Fruit fly (Drosophila melanogaster) whole organism, embryonic: Measurements from ENCODE around the gene CG16978.

Experiments
- Ada2b ChIP-seq: fragments of 200-800 bp; sonication (Bioruptor generic); IDR thresholded peaks from 2 replicates; pipeline ENCODE4 v1.3.6; 2022; ENCODE audit warnings: missing biosample characterization, missing genetic modification characterization
- Awh ChIP-seq: fragments of 200-800 bp; sonication (Bioruptor generic); IDR thresholded peaks from 2 replicates; pipeline ENCODE4, ENCODE4 v1.3.6; 2022; ENCODE audit warnings: missing biosample characterization, missing genetic modification characterization
- CG10959 ChIP-seq: fragments of 200-800 bp; sonication (Bioruptor generic); IDR thresholded peaks from 2 replicates; pipeline ENCODE4 v1.3.6; 2022; ENCODE audit warnings: missing biosample characterization, missing genetic modification characterization
- CG10979 ChIP-seq: fragments of 200-800 bp; sonication (Bioruptor generic); optimal IDR thresholded peaks from 2 replicates; lab custom pipeline; 2018; ENCODE audit warnings: missing biosample characterization, mild to moderate bottlenecking, missing genetic modification characterization, moderate library complexity
- CG12942 ChIP-seq: fragments of 200-800 bp; sonication (Bioruptor generic); optimal IDR thresholded peaks from 3 replicates; lab custom pipeline; 2016; ENCODE audit warnings: missing biosample characterization, missing genetic modification characterization
- CG13424 ChIP-seq: fragments of 200-800 bp; sonication (Bioruptor generic); optimal IDR thresholded peaks from 2 replicates; lab custom pipeline; 2019; ENCODE audit warnings: missing biosample characterization, mild to moderate bottlenecking, missing genetic modification characterization, moderate library complexity
- CG14014 ChIP-seq: fragments of 200-800 bp; sonication (Bioruptor generic); IDR thresholded peaks from 2 replicates; pipeline ENCODE4 v1.3.6; 2022; ENCODE audit warnings: missing biosample characterization, missing genetic modification characterization
- CG17802 ChIP-seq: fragments of 200-800 bp; sonication (Bioruptor generic); optimal IDR thresholded peaks from 2 replicates; lab custom pipeline; 2018; ENCODE audit warnings: missing biosample characterization, mild to moderate bottlenecking, missing genetic modification characterization, moderate library complexity
- CG17912 ChIP-seq: fragments of 200-800 bp; sonication (Bioruptor generic); optimal IDR thresholded peaks from 2 replicates; lab custom pipeline; 2018; ENCODE audit warnings: missing biosample characterization, mild to moderate bottlenecking, missing genetic modification characterization
- CG18764 ChIP-seq: fragments of 200-800 bp; sonication (Bioruptor generic); optimal IDR thresholded peaks from 3 replicates; lab custom pipeline; 2016; ENCODE audit warnings: missing biosample characterization, missing genetic modification characterization
- CG2116 ChIP-seq: fragments of 200-800 bp; sonication (Bioruptor generic); optimal IDR thresholded peaks from 3 replicates; lab custom pipeline; 2018; ENCODE audit warnings: missing biosample characterization, mild to moderate bottlenecking, missing genetic modification characterization
- CG2199 ChIP-seq: fragments of 200-800 bp; sonication (Bioruptor generic); IDR thresholded peaks from 3 replicates; pipeline ENCODE4 v1.3.6; 2022; ENCODE audit warnings: missing biosample characterization, missing genetic modification characterization
- CG3281 ChIP-seq: fragments of 200-800 bp; sonication (Bioruptor generic); optimal IDR thresholded peaks from 3 replicates; lab custom pipeline; 2017; ENCODE audit warnings: missing biosample characterization, mild to moderate bottlenecking, missing genetic modification characterization
- CG4820 ChIP-seq: fragments of 200-800 bp; sonication (Bioruptor generic); optimal IDR thresholded peaks from 3 replicates; lab custom pipeline; 2016; ENCODE audit warnings: missing biosample characterization, missing genetic modification characterization
- CG5245 ChIP-seq: fragments of 200-800 bp; sonication (Bioruptor generic); optimal IDR thresholded peaks from 3 replicates; lab custom pipeline; 2016; ENCODE audit warnings: missing biosample characterization, missing genetic modification characterization
- CG5953 ChIP-seq: fragments of 200-800 bp; sonication (Bioruptor generic); IDR thresholded peaks from 2 replicates; pipeline ENCODE4 v1.3.6; 2022; ENCODE audit warnings: missing biosample characterization, missing genetic modification characterization
- CG6254 ChIP-seq: fragments of 200-800 bp; sonication (Bioruptor generic); optimal IDR thresholded peaks from 3 replicates; lab custom pipeline; 2017; ENCODE audit warnings: mild to moderate bottlenecking, missing biosample characterization, missing genetic modification reagents, missing genetic modification characterization
- CG7928 ChIP-seq: fragments of 200-800 bp; sonication (Bioruptor generic); optimal IDR thresholded peaks from 2 replicates; lab custom pipeline; 2017; ENCODE audit warnings: missing biosample characterization, mild to moderate bottlenecking, missing genetic modification characterization
- CG8290 ChIP-seq, 3 experiments: fragments of 200-800 bp; sonication (Bioruptor generic); optimal IDR thresholded peaks; 2 replicates each; lab custom pipeline; 2016 to 2019; ENCODE audit warnings: missing biosample characterization in 3 of 3, missing genetic modification characterization in 3 of 3, mild to moderate bottlenecking in 2 of 3, moderate library complexity in 1 of 3
- Dbx ChIP-seq: fragments of 200-800 bp; sonication (Bioruptor generic); IDR thresholded peaks from 3 replicates; pipeline ENCODE4 v1.3.6; 2022; ENCODE audit warnings: missing biosample characterization, missing genetic modification characterization
- Dip2 ChIP-seq: fragments of 200-800 bp; sonication (Bioruptor generic); IDR thresholded peaks from 2 replicates; pipeline ENCODE4 v1.3.6; 2022; ENCODE audit warnings: missing biosample characterization, missing genetic modification characterization
- HLH54F ChIP-seq: fragments of 200-800 bp; sonication (Bioruptor generic); optimal IDR thresholded peaks from 3 replicates; lab custom pipeline; 2016; ENCODE audit warnings: missing biosample characterization, missing genetic modification characterization
- Hmr ChIP-seq: fragments of 200-800 bp; sonication (Bioruptor generic); optimal IDR thresholded peaks from 3 replicates; lab custom pipeline; 2017; ENCODE audit warnings: mild to moderate bottlenecking, missing biosample characterization, missing genetic modification reagents, missing genetic modification characterization
- Hr51 ChIP-seq, 2 experiments: fragments of 200-800 bp; sonication (Bioruptor generic); optimal IDR thresholded peaks; 2 replicates in 1 of 2; 3 replicates in 1 of 2; lab custom pipeline; 2016 to 2018; ENCODE audit warnings: missing biosample characterization in 2 of 2, missing genetic modification characterization in 2 of 2, mild to moderate bottlenecking in 1 of 2, moderate library complexity in 1 of 2
- Kr ChIP-seq: fragments of 200-800 bp; sonication (Bioruptor generic); optimal IDR thresholded peaks from 2 replicates; lab custom pipeline; 2017; ENCODE audit warnings: missing biosample characterization, mild to moderate bottlenecking, missing genetic modification characterization
- MBD-R2 ChIP-seq: fragments of 200-800 bp; sonication (Bioruptor generic); IDR thresholded peaks from 2 replicates; pipeline ENCODE4 v1.3.6; 2022; ENCODE audit warnings: missing biosample characterization, missing genetic modification characterization
- MESR4 ChIP-seq: fragments of 200-800 bp; sonication (Bioruptor generic); optimal IDR thresholded peaks from 2 replicates; lab custom pipeline; 2018; ENCODE audit warnings: missing biosample characterization, mild to moderate bottlenecking, missing genetic modification characterization, moderate library complexity
- NC2α ChIP-seq: fragments of 200-800 bp; sonication (Bioruptor generic); optimal IDR thresholded peaks from 2 replicates; lab custom pipeline; 2016; ENCODE audit warnings: missing biosample characterization, missing genetic modification characterization
- Rfx ChIP-seq: fragments of 200-800 bp; sonication (Bioruptor generic); IDR thresholded peaks from 2 replicates; pipeline ENCODE4 v1.3.6; 2022; ENCODE audit warnings: missing biosample characterization, missing genetic modification characterization
- Taf1 ChIP-seq: fragments of 200-800 bp; sonication (Bioruptor generic); IDR thresholded peaks from 2 replicates; pipeline ENCODE4 v1.3.6; 2022; ENCODE audit warnings: missing biosample characterization, missing genetic modification characterization
- Tbp ChIP-seq: fragments of >200 bp; optimal IDR thresholded peaks from 2 replicates; lab custom pipeline; 2018; ENCODE audit warnings: missing biosample characterization, missing genetic modification characterization
- croc ChIP-seq: fragments of 200-800 bp; sonication (Bioruptor generic); conservative IDR thresholded peaks from 3 replicates; pipeline ENCODE4 v1.3.6; 2022; ENCODE audit warnings: missing biosample characterization, missing genetic modification characterization
- dimm ChIP-seq: fragments of 200-800 bp; sonication (Bioruptor generic); IDR thresholded peaks from 2 replicates; pipeline ENCODE4 v1.3.6; 2022; ENCODE audit warnings: missing biosample characterization, missing genetic modification characterization
- gsb ChIP-seq: fragments of 200-800 bp; sonication (Bioruptor generic); IDR thresholded peaks from 2 replicates; pipeline ENCODE4 v1.3.6; 2022; ENCODE audit warnings: missing biosample characterization, missing genetic modification characterization
- ham ChIP-seq: fragments of 200-800 bp; sonication (Bioruptor generic); IDR thresholded peaks from 2 replicates; pipeline ENCODE4 v1.3.6; 2022; ENCODE audit warnings: missing biosample characterization, missing genetic modification characterization
- jigr1 ChIP-seq: fragments of 200-800 bp; sonication (Bioruptor generic); IDR thresholded peaks from 3 replicates; pipeline ENCODE4 v1.3.6; 2022; ENCODE audit warnings: missing biosample characterization, missing genetic modification characterization
- jumu ChIP-seq: fragments of 200-800 bp; sonication (Bioruptor generic); optimal IDR thresholded peaks from 3 replicates; lab custom pipeline; 2016; ENCODE audit warnings: missing biosample characterization, missing genetic modification characterization
- klu ChIP-seq: fragments of 200-800 bp; sonication (Bioruptor generic); IDR thresholded peaks from 2 replicates; pipeline ENCODE4 v1.3.6; 2022; ENCODE audit warnings: missing biosample characterization, missing genetic modification characterization
- kni ChIP-seq: fragments of 200-800 bp; sonication (Bioruptor generic); optimal IDR thresholded peaks from 3 replicates; lab custom pipeline; 2017; ENCODE audit warnings: mild to moderate bottlenecking, missing biosample characterization, missing genetic modification reagents, missing genetic modification characterization
- otp ChIP-seq: fragments of 200-800 bp; sonication (Bioruptor generic); IDR thresholded peaks from 3 replicates; pipeline ENCODE4, ENCODE4 v1.3.6; 2022; ENCODE audit warnings: missing biosample characterization, missing genetic modification characterization
- repo ChIP-seq: fragments of 200-800 bp; sonication (Bioruptor generic); optimal IDR thresholded peaks from 2 replicates; lab custom pipeline; 2016; ENCODE audit warnings: missing biosample characterization, missing genetic modification characterization
- schlank ChIP-seq: fragments of 200-800 bp; sonication (Bioruptor generic); optimal IDR thresholded peaks from 2 replicates; lab custom pipeline; 2018; ENCODE audit warnings: missing biosample characterization, mild to moderate bottlenecking, missing genetic modification characterization
- seq ChIP-seq: fragments of 200-800 bp; sonication (Bioruptor generic); IDR thresholded peaks from 2 replicates; pipeline ENCODE4 v1.3.6; 2022; ENCODE audit warnings: missing biosample characterization, missing genetic modification characterization
- sim ChIP-seq: fragments of 200-800 bp; sonication (Bioruptor generic); IDR thresholded peaks from 2 replicates; pipeline ENCODE4 v1.3.6; 2022; ENCODE audit warnings: missing biosample characterization, missing genetic modification characterization
- tll ChIP-seq, 2 experiments: fragments of 200-800 bp in 1 of 2; fragments of >200 bp in 1 of 2; sonication (Bioruptor generic) in 1 of 2; optimal IDR thresholded peaks; 2 replicates each; lab custom pipeline; 2017 to 2019; ENCODE audit warnings: missing biosample characterization in 2 of 2, missing genetic modification characterization in 2 of 2, mild to moderate bottlenecking in 1 of 2, moderate library complexity in 1 of 2
- trh ChIP-seq: fragments of 200-800 bp; sonication (Bioruptor generic); optimal IDR thresholded peaks from 2 replicates; lab custom pipeline; 2016; ENCODE audit warnings: missing biosample characterization, missing genetic modification characterization
- unpg ChIP-seq: fragments of 200-800 bp; sonication (Bioruptor generic); optimal IDR thresholded peaks from 3 replicates; lab custom pipeline; 2018; ENCODE audit warnings: missing biosample characterization, mild to moderate bottlenecking, missing genetic modification characterization, moderate library complexity
- vnd ChIP-seq: fragments of 200-800 bp; sonication (Bioruptor generic); IDR thresholded peaks from 3 replicates; pipeline ENCODE4 v1.3.6; 2022; ENCODE audit warnings: missing biosample characterization, missing genetic modification characterization; ENCODE audit not compliant: partially characterized antibody
- vvl ChIP-seq: fragments of 200-800 bp; sonication (Bioruptor generic); IDR thresholded peaks from 2 replicates; pipeline ENCODE4 v1.3.6; 2022; ENCODE audit warnings: missing biosample characterization, missing genetic modification characterization
- zfh1 ChIP-seq: fragments of 200-800 bp; sonication (Bioruptor generic); IDR thresholded peaks from 3 replicates; pipeline ENCODE4 v1.3.6; 2022; ENCODE audit warnings: missing biosample characterization, missing genetic modification characterization

CG16978 gene

dm6 chr2L:13176701-13177249 is 33.4 kb upstream of the CG16978 start, which contains the start of the genes Sfmbt and CG5439 (continued):
- TF ChIP-seq CG10979 (peak; percentile 62), schlank (peak; percentile 16), vnd (GFP tag; lab: Robert Waterston, UW) (no peak), ham (no peak), HLH54F (GFP tag; lab: Kevin White, UChicago) (peak; percentile 88), seq (GFP tag; lab: Robert Waterston, UW) (no peak), CG17802 (tag; lab: Kevin White, UChicago) (peak; percentile 43), unpg (GFP tag; lab: Kevin White, UChicago) (no peak), jigr1 (GFP tag; lab: Robert Waterston, UW) (peak; percentile 45; the same call in 1 of the 3 replicates), CG10959 (GFP tag; lab: Robert Waterston, UW) (0 out of 2 replicates have a peak, but pooled peaks have one; percentile 11), CG8290 (GFP tag; optimal IDR thresholded peaks at IDR 0.05; lab: Kevin White, UChicago) (peak; percentile 75), CG8290 (tag; optimal IDR thresholded peaks at IDR 0.05; lab: Kevin White, UChicago) (peak in 1 of 2 experiments; percentile 58), Ada2b (GFP tag; lab: Robert Waterston, UW) (no peak), trh (peak; percentile 64), Dip2 (GFP tag; lab: Robert Waterston, UW) (no peak), CG5245 (GFP tag; lab: Kevin White, UChicago) (peak; percentile 55), CG13424 (peak; percentile 81), otp (GFP tag; lab: Robert Waterston, UW) (no peak), CG14014 (GFP tag; lab: Robert Waterston, UW) (peak; percentile 68; the same call in 1 of the 2 replicates), CG2199 (GFP tag; lab: Robert Waterston, UW) (no peak), CG5953 (GFP tag; lab: Robert Waterston, UW) (no peak), sim (no peak), dimm (GFP tag; lab: Robert Waterston, UW) (peak; percentile 17; the same call in 1 of the 2 replicates), tll (GFP tag; optimal IDR thresholded peaks at IDR 0.05; lab: Kevin White, UChicago) (peak; percentile 59 to 80), CG7928 (GFP tag; lab: Kevin White, UChicago) (peak; percentile 100), croc (GFP tag; lab: Robert Waterston, UW) (peak; percentile 61), MBD-R2 (peak; percentile 80), CG4820 (GFP tag; lab: Kevin White, UChicago) (peak; percentile 73), zfh1 (GFP tag; lab: Robert Waterston, UW) (0 out of 3 replicates have a peak, but pooled peaks have one; percentile 8), CG17912 (GFP tag; lab: Kevin White, UChicago) (peak; percentile 72), Hmr (GFP tag; lab: Kevin White, UChicago) (no peak), jumu (GFP tag; lab: Kevin White, UChicago) (peak; percentile 85), Hr51 (GFP tag; optimal IDR thresholded peaks at IDR 0.05; lab: Kevin White, UChicago) (peak in 1 of 2 experiments; percentile 75), klu (GFP tag; lab: Robert Waterston, UW) (peak; percentile 65; the same call in 1 of the 2 replicates), CG12942 (GFP tag; lab: Kevin White, UChicago) (peak; percentile 78), MESR4 (no peak), vvl (GFP tag; lab: Robert Waterston, UW) (peak; percentile 31; the same call in 1 of the 2 replicates), kni (GFP tag; lab: Kevin White, UChicago) (no peak), Rfx (GFP tag; lab: Robert Waterston, UW) (peak; percentile 77), CG3281 (peak; percentile 84), Kr (GFP tag; lab: Kevin White, UChicago) (no peak), Awh (GFP tag; lab: Robert Waterston, UW) (no peak), CG2116 (GFP tag; lab: Kevin White, UChicago) (peak; percentile 89), repo (GFP tag; lab: Kevin White, UChicago) (peak; percentile 43), gsb (0 out of 2 replicates have a peak, but pooled peaks have one; percentile 12), CG6254 (GFP tag; lab: Kevin White, UChicago) (peak; percentile 23), Tbp (GFP tag; lab: Kevin White, UChicago) (no peak), NC2α (GFP tag; lab: Kevin White, UChicago) (no peak), Taf1 (GFP tag; lab: Robert Waterston, UW) (no peak; the same call in 1 of the 2 replicates), CG18764 (peak; percentile 46), Dbx (GFP tag; lab: Robert Waterston, UW) (peak; percentile 87)
